Worm (Caenorhabditis elegans): ENCODE data around the gene nhr-168.

The nhr-168 gene

DNA sequence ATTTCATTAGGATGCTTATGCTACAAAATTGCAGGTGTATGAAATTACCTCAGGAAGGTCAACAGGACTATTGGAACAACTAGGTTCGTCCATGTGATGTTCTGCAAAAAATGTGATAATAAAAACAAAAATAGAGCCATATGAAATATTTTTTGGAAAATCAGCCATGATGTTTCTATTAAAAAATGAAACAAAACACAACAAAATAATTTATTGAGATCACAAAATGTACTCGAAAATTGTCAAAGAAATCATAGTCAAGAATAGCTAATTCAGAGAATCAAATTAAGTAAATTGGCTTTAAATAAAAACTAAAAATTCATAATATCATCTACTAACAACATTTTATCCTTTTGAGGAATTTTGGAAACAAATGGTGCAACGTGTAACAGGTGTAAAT lies 2.8 kb downstream of the nhr-168 start, which contains the start of gene nhr-129:
TSS of gene nhr-129 (minus strand) at position 101 of the 400 bp plus-strand sequence.
- TF ChIP-seq sptf-1 (tag; optimal IDR thresholded peaks at IDR 0.05): no peak
- no peak for TF ChIP-seq unc-130 (tag; optimal IDR thresholded peaks at IDR 0.05)
- no peak for TF ChIP-seq ztf-4 (tag; optimal IDR thresholded peaks at IDR 0.05)
- no peak for TF ChIP-seq nhr-28 (tag; optimal IDR thresholded peaks at IDR 0.05)
- no peak for TF ChIP-seq nhr-84 (tag; optimal IDR thresholded peaks at IDR 0.05)
- TF ChIP-seq jun-1 (tag; optimal IDR thresholded peaks at IDR 0.05): no peak
- TF ChIP-seq snpc-4 (tag; optimal IDR thresholded peaks at IDR 0.05): no peak
- TF ChIP-seq nhr-47 (tag; optimal IDR thresholded peaks at IDR 0.05): no peak
- no peak for TF ChIP-seq skn-1 (tag; optimal IDR thresholded peaks at IDR 0.05)
- TF ChIP-seq dsc-1 (tag; optimal IDR thresholded peaks at IDR 0.05): no peak
- TF ChIP-seq nhr-20 (tag; optimal IDR thresholded peaks at IDR 0.05): no peak
- TF ChIP-seq lin-13 (GFP tag; optimal IDR thresholded peaks at IDR 0.05): no peak
- TF ChIP-seq efl-1 (optimal IDR thresholded peaks at IDR 0.05): no peak
- no peak for TF ChIP-seq efl-1 (GFP tag; optimal IDR thresholded peaks at IDR 0.05 in 1 of 2)
- TF ChIP-seq snu-23 (GFP tag; optimal IDR thresholded peaks at IDR 0.05): no peak
- TF ChIP-seq isw-1 (GFP tag; IDR thresholded peaks at IDR 0.05): no peak
- TF ChIP-seq ets-5 (GFP tag; IDR thresholded peaks at IDR 0.05): no peak

DNA sequence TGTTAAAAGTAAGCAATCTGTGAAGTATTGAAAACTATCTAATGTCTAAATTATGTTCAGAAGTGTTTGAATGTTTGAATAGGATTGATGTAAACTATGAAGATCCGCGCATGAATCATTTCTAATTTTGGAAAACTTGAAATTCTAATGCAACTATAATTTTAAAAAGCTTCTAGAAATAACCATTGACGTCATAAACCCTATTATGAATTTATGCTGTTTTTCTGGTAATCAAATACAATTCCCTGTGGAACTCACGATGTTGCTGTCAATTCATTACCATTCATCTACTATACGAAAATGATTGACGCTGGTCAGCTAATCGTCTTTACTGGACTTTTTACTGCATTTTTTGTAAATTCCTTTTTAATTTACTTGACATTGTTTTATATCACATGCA lies 6.2 kb downstream of the nhr-168 start, which contains the start of gene str-37:
TSS of gene str-37 (plus strand) at position 301 of the 400 bp plus-strand sequence.
- TF ChIP-seq nhr-237 (tag; optimal IDR thresholded peaks at IDR 0.05): no peak
- TF ChIP-seq ces-1 (GFP tag; optimal IDR thresholded peaks at IDR 0.05): no peak
- TF ChIP-seq tbx-2 (tag; optimal IDR thresholded peaks at IDR 0.05): no peak
- TF ChIP-seq snu-23 (GFP tag; optimal IDR thresholded peaks at IDR 0.05): no peak
- no peak for TF ChIP-seq ceh-82 (tag; optimal IDR thresholded peaks at IDR 0.05)
- TF ChIP-seq nhr-76 (tag; optimal IDR thresholded peaks at IDR 0.05): no peak
- TF ChIP-seq irx-1 (tag; optimal IDR thresholded peaks at IDR 0.05): no peak

- TF ChIP-seq lin-39 (tag; optimal IDR thresholded peaks at IDR 0.05): no peak
- no peak for TF ChIP-seq sptf-1 (tag; optimal IDR thresholded peaks at IDR 0.05)
- peak; percentile 17 for TF ChIP-seq elt-2 (tag; optimal IDR thresholded peaks at IDR 0.05)
These were observed 8.5 kb downstream of the nhr-168 start, which contains the start of gene C50B6.7 for ce11 chrV:13324933-13325760. Gene C50B6.7 (minus strand): TSS chrV:13324983.

ce11 chrV:13320676-13321075 lies 13.0 kb downstream of the nhr-168 start, which contains the start of gene srh-15:
Gene srh-15 (plus strand): TSS chrV:13320976.
- TF ChIP-seq mab-9 (GFP tag; IDR thresholded peaks at IDR 0.05) (no peak), sup-37 (GFP tag; optimal IDR thresholded peaks at IDR 0.05) (no peak), fos-1 (tag; optimal IDR thresholded peaks at IDR 0.05) (no peak), efl-1 (optimal IDR thresholded peaks at IDR 0.05) (no peak), efl-1 (GFP tag; optimal IDR thresholded peaks at IDR 0.05 in 1 of 2) (peak in 1 of 2 experiments; percentile 20), nhr-84 (tag; optimal IDR thresholded peaks at IDR 0.05) (no peak), swsn-7 (tag; optimal IDR thresholded peaks at IDR 0.05) (no peak), nhr-76 (tag; optimal IDR thresholded peaks at IDR 0.05) (no peak)

ce11 chrV:13317911-13318502 lies 15.7 kb downstream of the nhr-168 start, which contains the start of the genes col-161 and srh-18:
Gene col-161 (minus strand): TSS chrV:13318011.
Gene srh-18 (plus strand): TSS chrV:13318452.
- TF ChIP-seq nhr-90 (tag; optimal IDR thresholded peaks at IDR 0.05; ENCODE audit: poor library complexity): no peak
- no peak for TF ChIP-seq ceh-88 (GFP tag; IDR thresholded peaks at IDR 0.05)
- TF ChIP-seq nhr-237 (tag; optimal IDR thresholded peaks at IDR 0.05): no peak
- TF ChIP-seq tlp-1 (tag; optimal IDR thresholded peaks at IDR 0.05): no peak
- TF ChIP-seq nhr-12 (tag; optimal IDR thresholded peaks at IDR 0.05): no peak
- TF ChIP-seq nhr-11 (tag; optimal IDR thresholded peaks at IDR 0.05): peak; percentile 17
- TF ChIP-seq fkh-8 (tag; optimal IDR thresholded peaks at IDR 0.05): no peak
